Worm (Caenorhabditis elegans) whole organism, L4/young adult: Measurements from ENCODE around the gene uig-1.

Experiments used
- W03F9.2 ChIP-seq: fragments of 150-350 bp; optimal IDR thresholded peaks from 2 replicates; lab custom pipeline; 2014; ENCODE audit warnings: missing biosample characterization, missing genetic modification characterization
- dao-5 ChIP-seq: sonication (generic microtip); optimal IDR thresholded peaks from 2 replicates; lab custom pipeline; 2016; ENCODE audit warnings: missing genotype, missing genetic modification characterization, moderate library complexity, missing compliant biosample characterization
- him-1 ChIP-seq: sonication (generic microtip); optimal IDR thresholded peaks from 2 replicates; lab custom pipeline; 2016; ENCODE audit warnings: missing genotype, missing genetic modification reagents, missing genetic modification characterization, missing compliant biosample characterization

ce11 chrV:13294507-13294906 lies 1.3 kb downstream of the uig-1 start:
- TF ChIP-seq W03F9.2 (tag; lab: Kevin White, UChicago) = no peak
- no peak for TF ChIP-seq him-1
- TF ChIP-seq dao-5 (tag; lab: Kevin White, UChicago) = no peak
